Fruit fly (Drosophila melanogaster): Measurements from ENCODE around the gene her.

her gene

DNA sequence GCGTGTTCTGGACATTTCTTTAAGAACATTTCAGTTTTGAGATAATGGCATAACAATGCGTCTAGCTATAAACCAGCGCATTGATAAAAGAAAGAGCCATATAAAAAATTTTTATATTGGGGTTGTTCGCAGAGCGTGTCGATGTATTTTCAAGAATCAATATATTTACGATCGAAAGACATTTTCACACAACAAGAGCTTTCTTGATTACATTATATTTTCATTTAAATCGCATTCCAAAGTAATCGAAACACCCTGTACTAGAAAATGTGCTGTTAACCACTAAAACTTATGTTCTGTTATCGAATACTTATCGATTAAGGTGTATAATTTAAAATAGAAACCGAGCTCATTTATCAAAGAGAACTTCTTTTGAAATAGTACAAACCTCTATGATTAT lies 26.8 kb downstream of the her start (continued):
- no peak for TF ChIP-seq CG11294 (GFP tag; IDR thresholded peaks at IDR 0.05)
- TF ChIP-seq CG8119 (GFP tag; IDR thresholded peaks at IDR 0.05) = no peak; the same call in 1 of the 3 replicates
- TF ChIP-seq CG10631 (GFP tag; optimal IDR thresholded peaks at IDR 0.05) = peak; percentile 52
- TF ChIP-seq Smox (GFP tag; optimal IDR thresholded peaks at IDR 0.05) = peak; percentile 43
- TF ChIP-seq salr (GFP tag; optimal IDR thresholded peaks at IDR 0.05) = peak in 1 of 2 experiments; percentile 6
- no peak for TF ChIP-seq CG1621 (tag; optimal IDR thresholded peaks at IDR 0.05)
- TF ChIP-seq CG3032 (tag; optimal IDR thresholded peaks at IDR 0.05) = no peak
- peak; percentile 37 for TF ChIP-seq Sox102F (GFP tag; optimal IDR thresholded peaks at IDR 0.05)
- TF ChIP-seq Sox15 (GFP tag; optimal IDR thresholded peaks at IDR 0.05) = peak; percentile 25
- TF ChIP-seq CG15336 (GFP tag; IDR thresholded peaks at IDR 0.05) = peak; percentile 34; the same call in 1 of the 2 replicates
- TF ChIP-seq eg (GFP tag; IDR thresholded peaks at IDR 0.05) = no peak
- TF ChIP-seq CG6276 (GFP tag; optimal IDR thresholded peaks at IDR 0.05) = no peak
- TF ChIP-seq CG6792 (GFP tag; optimal IDR thresholded peaks at IDR 0.05) = peak; percentile 18
- TF ChIP-seq CG34406 (GFP tag; optimal IDR thresholded peaks at IDR 0.05) = no peak
- TF ChIP-seq fd85E (GFP tag; optimal IDR thresholded peaks at IDR 0.05) = no peak
- peak; percentile 86 for TF ChIP-seq Eip78C (GFP tag)
- no peak for TF ChIP-seq CG16779 (tag; optimal IDR thresholded peaks at IDR 0.05)
- TF ChIP-seq svp (GFP tag) = peak; percentile 79
- TF ChIP-seq ss (GFP tag; optimal IDR thresholded peaks at IDR 0.05) = no peak
- TF ChIP-seq spab (GFP tag; optimal IDR thresholded peaks at IDR 0.05) = no peak
- peak; percentile 27 for TF ChIP-seq acj6 (GFP tag; optimal IDR thresholded peaks at IDR 0.05)
- TF ChIP-seq Ets21C (GFP tag; optimal IDR thresholded peaks at IDR 0.05) = peak; percentile 43
- TF ChIP-seq CG7368 (GFP tag; optimal IDR thresholded peaks at IDR 0.05) = no peak
- TF ChIP-seq pdm3 (GFP tag; optimal IDR thresholded peaks at IDR 0.05) = peak; percentile 63
- no peak for TF ChIP-seq CG8319 (GFP tag; optimal IDR thresholded peaks at IDR 0.05)
- no peak for TF ChIP-seq Gug (GFP tag; IDR thresholded peaks at IDR 0.05)
- no peak for TF ChIP-seq Hr38 (GFP tag; optimal IDR thresholded peaks at IDR 0.05)
- no peak for TF ChIP-seq CG6808 (GFP tag; optimal IDR thresholded peaks at IDR 0.05)
- no peak for TF ChIP-seq CG32006 (GFP tag; optimal IDR thresholded peaks at IDR 0.05)
- TF ChIP-seq CG9139 (GFP tag; optimal IDR thresholded peaks at IDR 0.05) = no peak
- TF ChIP-seq dac (GFP tag; optimal IDR thresholded peaks at IDR 0.05) = no peak
- peak; percentile 37 for TF ChIP-seq lz (GFP tag; optimal IDR thresholded peaks at IDR 0.05)

- no peak for TF ChIP-seq Ets96B (tag; optimal IDR thresholded peaks at IDR 0.05)
- TF ChIP-seq CG6163 (GFP tag; IDR thresholded peaks at IDR 0.05) = 0 out of 3 replicates have a peak, but pooled peaks have one; percentile 36
- TF ChIP-seq CG1621 (tag; optimal IDR thresholded peaks at IDR 0.05) = no peak
- TF ChIP-seq CG6276 (GFP tag; optimal IDR thresholded peaks at IDR 0.05) = no peak
- TF ChIP-seq CG32006 (GFP tag; optimal IDR thresholded peaks at IDR 0.05) = peak; percentile 9
- TF ChIP-seq Hr4 (GFP tag; optimal IDR thresholded peaks at IDR 0.05) = peak; percentile 47
- no peak for TF ChIP-seq achi (GFP tag; optimal IDR thresholded peaks at IDR 0.05)
- TF ChIP-seq Eip78C (GFP tag) = peak; percentile 56
- TF ChIP-seq CG3919 (GFP tag; optimal IDR thresholded peaks at IDR 0.05) = no peak
These were observed 30.1 kb downstream of the her start for dm6 chr2L:16706882-16707775.

DNA sequence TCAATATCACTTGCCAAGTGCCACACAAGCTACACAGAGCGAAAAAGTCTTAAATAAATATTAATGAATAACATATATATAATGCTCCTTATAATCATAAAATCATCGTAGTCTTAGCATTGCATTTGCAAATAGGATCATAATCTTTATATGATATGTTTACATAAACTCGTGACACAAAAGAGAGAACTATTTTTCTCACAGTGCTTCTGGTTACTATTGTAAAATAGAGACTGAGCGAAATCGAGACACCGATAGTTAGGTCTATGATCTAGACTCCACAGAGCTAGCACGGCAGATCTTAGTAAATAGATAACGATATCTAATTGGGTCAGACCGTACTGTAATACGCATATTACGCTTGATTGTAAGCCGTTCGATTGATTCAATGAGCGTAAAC lies 32.7 kb downstream of the her start:
- TF ChIP-seq CG4318 (GFP tag; optimal IDR thresholded peaks at IDR 0.05) = peak; percentile 78
- peak; percentile 70 for TF ChIP-seq net (GFP tag; optimal IDR thresholded peaks at IDR 0.05)
- no peak for TF ChIP-seq CG16779 (tag; optimal IDR thresholded peaks at IDR 0.05)
- peak; percentile 91 for TF ChIP-seq CG8119 (GFP tag; IDR thresholded peaks at IDR 0.05)
- peak; percentile 16 for TF ChIP-seq acj6 (GFP tag; optimal IDR thresholded peaks at IDR 0.05)
- peak; percentile 82 for TF ChIP-seq CG6163 (GFP tag; IDR thresholded peaks at IDR 0.05)
- TF ChIP-seq CG15336 (GFP tag; IDR thresholded peaks at IDR 0.05) = peak; percentile 92
- peak; percentile 79 for TF ChIP-seq Hr4 (GFP tag; optimal IDR thresholded peaks at IDR 0.05)
- TF ChIP-seq eg (GFP tag; IDR thresholded peaks at IDR 0.05) = peak; percentile 70
- no peak for TF ChIP-seq CG34406 (GFP tag; optimal IDR thresholded peaks at IDR 0.05)
- TF ChIP-seq spab (GFP tag; optimal IDR thresholded peaks at IDR 0.05) = no peak
- TF ChIP-seq OdsH (GFP tag; optimal IDR thresholded peaks at IDR 0.05) = peak; percentile 45
- TF ChIP-seq Blimp-1 (GFP tag; optimal IDR thresholded peaks at IDR 0.05) = no peak
- peak; percentile 63 for TF ChIP-seq achi (GFP tag; optimal IDR thresholded peaks at IDR 0.05)
- peak; percentile 27 for TF ChIP-seq pdm3 (GFP tag; optimal IDR thresholded peaks at IDR 0.05)
- peak; percentile 59 for TF ChIP-seq Lpt (GFP tag; optimal IDR thresholded peaks at IDR 0.05)
- TF ChIP-seq Eip78C (GFP tag) = peak; percentile 81
- TF ChIP-seq Hr38 (GFP tag; optimal IDR thresholded peaks at IDR 0.05) = no peak
- peak in 1 of 2 experiments; percentile 51 for TF ChIP-seq salr (GFP tag; optimal IDR thresholded peaks at IDR 0.05)
- peak; percentile 48 for TF ChIP-seq CG10631 (GFP tag; optimal IDR thresholded peaks at IDR 0.05)
- no peak for TF ChIP-seq esn (GFP tag; optimal IDR thresholded peaks at IDR 0.05)
- no peak for TF ChIP-seq CG11762 (GFP tag; optimal IDR thresholded peaks at IDR 0.05; ENCODE audit: insufficient read depth)
- no peak for TF ChIP-seq CG9139 (GFP tag; optimal IDR thresholded peaks at IDR 0.05)
- TF ChIP-seq CG32006 (GFP tag; optimal IDR thresholded peaks at IDR 0.05) = peak; percentile 84
- TF ChIP-seq Ets96B (tag; optimal IDR thresholded peaks at IDR 0.05) = peak; percentile 20
- TF ChIP-seq dac (GFP tag; optimal IDR thresholded peaks at IDR 0.05) = peak; percentile 42
- peak; percentile 36 for TF ChIP-seq CG3919 (GFP tag; optimal IDR thresholded peaks at IDR 0.05)
